Worm (Caenorhabditis elegans): Measurements from ENCODE around the gene ubc-23.

The ubc-23 gene

DNA sequence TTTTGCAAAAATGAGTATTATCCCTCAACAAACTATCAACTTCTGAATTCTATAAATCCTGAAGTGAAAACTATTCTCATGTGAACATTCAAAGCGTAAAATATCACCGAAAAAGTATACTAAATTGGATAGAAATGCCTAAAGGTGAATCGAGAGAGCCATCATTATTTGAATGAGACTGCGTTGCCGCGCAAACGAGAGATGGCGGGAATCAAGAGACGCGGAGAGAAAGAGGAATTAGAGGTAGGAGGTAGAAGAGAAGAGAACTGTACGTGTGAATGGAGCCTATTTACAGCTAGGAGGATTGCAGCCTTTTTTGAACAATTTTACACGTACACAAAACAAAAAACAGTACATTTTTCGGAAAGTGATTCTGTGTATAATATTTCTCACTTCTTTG is 15.4 kb downstream of the ubc-23 start:
- peak; percentile 26 for TF ChIP-seq dpl-1 (GFP tag; optimal IDR thresholded peaks at IDR 0.05)
- TF ChIP-seq mep-1 (tag; optimal IDR thresholded peaks at IDR 0.05) = no peak

DNA sequence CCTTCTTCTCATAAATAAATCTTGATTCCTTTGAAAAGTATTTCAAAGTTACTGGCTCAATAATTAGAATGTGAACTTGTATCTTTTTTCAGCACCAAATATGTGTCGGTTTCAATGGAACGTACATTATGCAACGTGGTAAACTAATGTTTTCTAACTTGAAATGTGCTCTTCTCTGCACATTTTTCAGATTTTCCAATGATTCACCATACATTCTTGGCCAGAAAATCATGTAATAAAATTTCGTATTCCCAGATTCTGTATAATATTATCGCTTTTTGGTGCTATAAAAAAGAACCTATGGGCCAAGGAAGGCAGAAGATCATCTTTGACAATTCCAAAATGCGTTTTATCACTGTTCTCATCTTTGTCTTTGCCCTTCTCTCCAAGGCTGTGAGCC is 16.9 kb downstream of the ubc-23 start, which contains the start of gene C06E2.9:
Gene C06E2.9 (plus strand): TSS at position 301 of the 400 bp plus-strand sequence.
- TF ChIP-seq Y5F2A.4 (GFP tag; optimal IDR thresholded peaks at IDR 0.05) (no peak), hmg-1.1 (GFP tag; IDR thresholded peaks at IDR 0.05) (no peak), nhr-77 (tag; optimal IDR thresholded peaks at IDR 0.05) (no peak), unc-62 (GFP tag; optimal IDR thresholded peaks at IDR 0.05 in 1 of 2) (peak in 1 of 2 experiments; percentile 2), unc-62 (tag; optimal IDR thresholded peaks at IDR 0.05) (no peak), lin-38 (GFP tag; IDR thresholded peaks at IDR 0.05) (no peak)

DNA sequence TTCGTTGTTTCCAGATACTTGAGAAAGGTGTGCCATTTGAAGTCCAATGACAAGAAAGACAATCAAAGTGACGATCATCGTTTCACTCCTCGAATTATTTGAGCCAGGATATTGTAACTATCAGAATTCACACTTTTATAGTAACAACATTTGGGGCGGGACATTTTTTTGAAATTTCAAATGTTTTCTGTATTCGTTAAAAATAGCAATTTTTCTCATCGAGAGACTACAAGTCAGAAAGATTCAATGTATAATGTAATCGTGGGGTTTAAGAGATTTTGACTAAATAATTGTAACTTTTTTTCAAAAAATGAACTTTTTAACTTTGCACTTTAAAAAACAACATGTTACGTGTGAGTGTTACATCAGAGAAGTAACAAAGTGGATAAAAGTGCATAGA is 22.5 kb downstream of the ubc-23 start, which contains the start of gene ins-9:
Gene ins-9 (minus strand): TSS at position 101 of the 400 bp plus-strand sequence.
- no peak for TF ChIP-seq vab-7 (GFP tag; IDR thresholded peaks at IDR 0.05)
- TF ChIP-seq lin-38 (GFP tag; IDR thresholded peaks at IDR 0.05) = no peak
- no peak for TF ChIP-seq F37D6.2 (tag; optimal IDR thresholded peaks at IDR 0.05)
- no peak for TF ChIP-seq ces-1 (GFP tag; optimal IDR thresholded peaks at IDR 0.05)
- no peak for TF ChIP-seq T26A8.4 (GFP tag; IDR thresholded peaks at IDR 0.05)
- no peak for TF ChIP-seq skn-1 (tag; optimal IDR thresholded peaks at IDR 0.05)

DNA sequence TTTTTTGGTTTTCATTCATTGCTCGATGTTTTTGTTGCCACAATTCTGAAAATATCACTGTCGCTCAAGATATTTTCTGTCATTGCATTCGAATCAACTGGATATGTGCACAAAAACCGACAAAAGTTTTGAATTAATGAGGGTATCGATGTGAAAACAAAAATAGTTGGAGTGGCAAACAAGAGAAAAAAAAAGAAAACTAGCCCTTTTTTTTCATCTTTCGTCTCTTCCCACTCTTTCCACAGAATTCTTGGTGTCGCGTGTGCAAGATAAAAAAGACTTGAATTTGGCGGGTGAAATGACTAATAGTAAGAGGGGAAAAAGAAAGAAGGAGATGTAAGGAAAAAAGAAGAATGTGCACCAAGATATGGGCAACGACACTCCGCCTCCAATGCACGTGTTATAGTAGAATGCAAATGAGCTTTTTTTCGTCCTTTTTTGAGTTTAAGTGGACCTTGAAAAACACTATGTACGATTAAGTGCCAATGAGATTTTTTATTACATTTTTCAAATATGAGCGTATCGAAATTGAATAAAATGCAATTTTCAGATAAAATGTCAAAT is 25.1 kb downstream of the ubc-23 start, which contains the start of the genes ubc-22 and ubc-21:
Gene ubc-22 (minus strand): TSS at position 51 of the 564 bp plus-strand sequence.
Gene ubc-21 (plus strand): TSS at position 514 of the 564 bp plus-strand sequence.
- TF ChIP-seq dpl-1 (GFP tag; optimal IDR thresholded peaks at IDR 0.05) (peak; percentile 13), hlh-11 (tag; optimal IDR thresholded peaks at IDR 0.05) (no peak), hlh-30 (tag; optimal IDR thresholded peaks at IDR 0.05; ENCODE audit: insufficient read depth) (peak; percentile 20), T20F7.1 (GFP tag; optimal IDR thresholded peaks at IDR 0.05) (peak; percentile 5), snpc-4 (tag; optimal IDR thresholded peaks at IDR 0.05) (no peak), skn-1 (tag; optimal IDR thresholded peaks at IDR 0.05) (no peak), dmd-8 (GFP tag; IDR thresholded peaks at IDR 0.05) (no peak), spr-3 (GFP tag; optimal IDR thresholded peaks at IDR 0.05) (no peak), unc-62 (GFP tag; optimal IDR thresholded peaks at IDR 0.05 in 1 of 2) (peak in 1 of 2 experiments; percentile 3), unc-62 (tag; optimal IDR thresholded peaks at IDR 0.05) (no peak), mdl-1 (tag; optimal IDR thresholded peaks at IDR 0.05) (peak in 1 of 2 experiments; percentile 67)

DNA sequence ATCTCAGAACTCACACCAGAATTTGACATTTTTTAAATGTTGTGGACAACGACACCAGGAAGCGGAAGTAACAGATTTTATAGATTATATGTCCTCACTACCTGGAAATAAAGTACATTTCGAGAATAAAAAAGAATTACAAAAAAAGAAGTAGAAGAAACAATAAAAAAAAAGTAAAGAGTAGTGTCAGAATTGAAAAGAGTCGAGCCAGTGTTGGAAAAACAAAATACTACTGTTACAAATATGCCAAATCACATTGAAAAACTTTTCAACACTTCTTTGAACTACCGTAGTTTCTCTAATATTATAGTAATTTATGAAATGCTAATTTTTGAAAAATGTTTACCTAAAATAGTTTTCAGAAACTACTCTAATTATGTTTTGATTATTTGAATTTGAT is 30.7 kb downstream of the ubc-23 start, which contains the start of gene C06E2.1:
Gene C06E2.1 (minus strand): TSS at position 101 of the 400 bp plus-strand sequence.
- TF ChIP-seq mes-2 (tag; optimal IDR thresholded peaks at IDR 0.05; ENCODE audit: poor library complexity, severe bottlenecking) (no peak), gei-8 (GFP tag; optimal IDR thresholded peaks at IDR 0.05) (no peak), cey-2 (tag; optimal IDR thresholded peaks at IDR 0.05; ENCODE audit: borderline replicate concordance, insufficient read depth) (no peak), sdz-12 (GFP tag; optimal IDR thresholded peaks at IDR 0.05) (no peak), snpc-4 (tag; optimal IDR thresholded peaks at IDR 0.05) (no peak), ceh-44 (GFP tag; IDR thresholded peaks at IDR 0.05) (no peak), nhr-42 (GFP tag; IDR thresholded peaks at IDR 0.05) (no peak), T26A8.4 (GFP tag; IDR thresholded peaks at IDR 0.05) (no peak), php-3 (GFP tag; IDR thresholded peaks at IDR 0.05) (no peak), fkh-10 (GFP tag; optimal IDR thresholded peaks at IDR 0.05) (no peak), F10B5.3 (tag; optimal IDR thresholded peaks at IDR 0.05) (no peak), ztf-7 (tag; optimal IDR thresholded peaks at IDR 0.05) (no peak), nhr-41 (GFP tag; IDR thresholded peaks at IDR 0.05) (no peak), daf-12 (tag; optimal IDR thresholded peaks at IDR 0.05) (no peak), mdt-29 (GFP tag; IDR thresholded peaks at IDR 0.05) (no peak), egl-27 (tag; optimal IDR thresholded peaks at IDR 0.05) (no peak), mep-1 (tag; optimal IDR thresholded peaks at IDR 0.05) (no peak)
